Fruit fly (Drosophila melanogaster) whole organism, embryonic: ENCODE measurements around the gene CG10700.
A peak's percentile ranks its signal among the peaks of the same experiment; 100 is the strongest.

ENCODE experiments used
- B-H2 ChIP-seq: fragments of 200-800 bp; sonication (Bioruptor generic); optimal IDR thresholded peaks from 2 replicates; lab custom pipeline; 2018; ENCODE audit warnings: missing biosample characterization, mild to moderate bottlenecking, missing genetic modification characterization
- CG1024 ChIP-seq: fragments of 200-800 bp; sonication (Bioruptor generic); IDR thresholded peaks from 2 replicates; pipeline ENCODE4 v1.3.6; 2022; ENCODE audit warnings: missing biosample characterization, missing genetic modification characterization
- CG10565 ChIP-seq: fragments of 200-800 bp; sonication (Bioruptor generic); optimal IDR thresholded peaks from 3 replicates; lab custom pipeline; 2016; ENCODE audit warnings: missing biosample characterization, mild to moderate bottlenecking, missing genetic modification characterization
- CG11560 ChIP-seq: fragments of 200-800 bp; sonication (Bioruptor generic); IDR thresholded peaks from 3 replicates; pipeline ENCODE4 v1.3.6; 2022; ENCODE audit warnings: missing biosample characterization, missing genetic modification characterization
- CG11696 ChIP-seq: fragments of 200-800 bp; sonication (Bioruptor generic); IDR thresholded peaks from 2 replicates; pipeline ENCODE4 v1.3.6; 2022; ENCODE audit warnings: missing biosample characterization, missing genetic modification characterization
- CG16863 ChIP-seq: fragments of 200-800 bp; sonication (Bioruptor generic); optimal IDR thresholded peaks from 3 replicates; lab custom pipeline; 2016; ENCODE audit warnings: missing biosample characterization, missing genetic modification characterization
- CG2678 ChIP-seq: fragments of 200-800 bp; sonication (Bioruptor generic); optimal IDR thresholded peaks from 3 replicates; lab custom pipeline; 2019; ENCODE audit warnings: missing biosample characterization, mild to moderate bottlenecking, missing genetic modification characterization, moderate library complexity
- CG30431 ChIP-seq: fragments of 200-800 bp; sonication (Bioruptor generic); optimal IDR thresholded peaks from 2 replicates; lab custom pipeline; 2017; ENCODE audit warnings: missing biosample characterization, missing genetic modification characterization
- CG31365 ChIP-seq: fragments of 200-800 bp; sonication (Bioruptor generic); optimal IDR thresholded peaks from 2 replicates; lab custom pipeline; 2018; ENCODE audit warnings: missing biosample characterization, mild to moderate bottlenecking, missing genetic modification characterization
- CG33213 ChIP-seq: fragments of 200-800 bp; sonication (Bioruptor generic); optimal IDR thresholded peaks from 3 replicates; lab custom pipeline; 2016; ENCODE audit warnings: missing biosample characterization, missing genetic modification characterization
- CG34422 ChIP-seq: fragments of 200-800 bp; sonication (Bioruptor generic); IDR thresholded peaks from 3 replicates; pipeline ENCODE4 v1.3.6; 2022; ENCODE audit warnings: missing biosample characterization, missing genetic modification characterization
- CG5180 ChIP-seq: fragments of 200-800 bp; sonication (Bioruptor generic); optimal IDR thresholded peaks from 3 replicates; lab custom pipeline; 2017; ENCODE audit warnings: missing biosample characterization, missing genetic modification characterization, mild to moderate bottlenecking, moderate library complexity, missing genetic modification reagents
- CG6813 ChIP-seq: fragments of 200-800 bp; sonication (Bioruptor generic); optimal IDR thresholded peaks from 2 replicates; lab custom pipeline; 2017; ENCODE audit warnings: missing biosample characterization, missing genetic modification characterization, mild to moderate bottlenecking, moderate library complexity, missing genetic modification reagents
- CG6854 ChIP-seq: fragments of 200-800 bp; sonication (Bioruptor generic); optimal IDR thresholded peaks from 3 replicates; lab custom pipeline; 2017; ENCODE audit warnings: missing biosample characterization, mild to moderate bottlenecking, missing genetic modification characterization
- CG7556 ChIP-seq: fragments of 200-800 bp; sonication (Bioruptor generic); optimal IDR thresholded peaks from 2 replicates; lab custom pipeline; 2017; ENCODE audit warnings: missing biosample characterization, mild to moderate bottlenecking, missing genetic modification characterization
- CkIIα-i1 ChIP-seq: fragments of 200-800 bp; sonication (Bioruptor generic); IDR thresholded peaks from 2 replicates; pipeline ENCODE4 v1.3.6; 2022; ENCODE audit warnings: missing biosample characterization, missing genetic modification characterization
- E2f2 ChIP-seq: fragments of 200-800 bp; sonication (Bioruptor generic); IDR thresholded peaks from 2 replicates; pipeline ENCODE4 v1.3.6; 2022; ENCODE audit warnings: missing biosample characterization, missing genetic modification characterization
- Fer2 ChIP-seq: fragments of 200-800 bp; sonication (Bioruptor generic); optimal IDR thresholded peaks from 2 replicates; lab custom pipeline; 2018; ENCODE audit warnings: missing biosample characterization, mild to moderate bottlenecking, missing genetic modification characterization, moderate library complexity
- Fer3 ChIP-seq: fragments of 200-800 bp; sonication (Bioruptor generic); optimal IDR thresholded peaks from 2 replicates; lab custom pipeline; 2018; ENCODE audit warnings: missing biosample characterization, mild to moderate bottlenecking, missing genetic modification characterization, moderate library complexity
- Gug ChIP-seq: fragments of 200-800 bp; sonication (Bioruptor generic); IDR thresholded peaks from 4 replicates; pipeline ENCODE4 v1.3.6; 2022; ENCODE audit warnings: missing biosample characterization, missing genetic modification characterization
- HLH4C ChIP-seq: fragments of 200-800 bp; sonication (Bioruptor generic); IDR thresholded peaks from 3 replicates; pipeline ENCODE4 v1.3.6; 2022; ENCODE audit warnings: missing biosample characterization, missing genetic modification characterization; ENCODE audit not compliant: partially characterized antibody
- Hand ChIP-seq: fragments of 200-800 bp; sonication (Bioruptor generic); optimal IDR thresholded peaks from 2 replicates; lab custom pipeline; 2017; ENCODE audit warnings: mild to moderate bottlenecking, missing biosample characterization, missing genetic modification reagents, missing genetic modification characterization
- Hey ChIP-seq: fragments of 200-800 bp; sonication (Bioruptor generic); optimal IDR thresholded peaks from 3 replicates; lab custom pipeline; 2018; ENCODE audit warnings: missing biosample characterization, mild to moderate bottlenecking, missing genetic modification characterization
- Hr3 ChIP-seq: fragments of 200-800 bp; sonication (Bioruptor generic); optimal IDR thresholded peaks from 3 replicates; lab custom pipeline; 2016; ENCODE audit warnings: missing biosample characterization, missing genetic modification characterization
- Rfx ChIP-seq: fragments of 200-800 bp; sonication (Bioruptor generic); IDR thresholded peaks from 2 replicates; pipeline ENCODE4 v1.3.6; 2022; ENCODE audit warnings: missing biosample characterization, missing genetic modification characterization
- Stat92E ChIP-seq, 3 experiments: fragments of >200 bp in 2 of 3; fragments of 200-800 bp in 1 of 3; sonication (Bioruptor generic) in 1 of 3; optimal IDR thresholded peaks; 2 replicates each; lab custom pipeline; 2017 to 2019; ENCODE audit warnings: missing biosample characterization in 3 of 3, missing genetic modification characterization in 3 of 3, mild to moderate bottlenecking in 1 of 3, moderate library complexity in 1 of 3
- Xbp1 ChIP-seq: fragments of 200-800 bp; sonication (Bioruptor generic); optimal IDR thresholded peaks from 3 replicates; lab custom pipeline; 2016; ENCODE audit warnings: missing biosample characterization, mild to moderate bottlenecking, missing genetic modification characterization
- croc ChIP-seq: fragments of 200-800 bp; sonication (Bioruptor generic); conservative IDR thresholded peaks from 3 replicates; pipeline ENCODE4 v1.3.6; 2022; ENCODE audit warnings: missing biosample characterization, missing genetic modification characterization
- crol ChIP-seq: fragments of 200-800 bp; sonication (Bioruptor generic); IDR thresholded peaks from 2 replicates; pipeline ENCODE4 v1.3.6; 2022; ENCODE audit warnings: missing biosample characterization, missing genetic modification characterization
- dimm ChIP-seq: fragments of 200-800 bp; sonication (Bioruptor generic); IDR thresholded peaks from 2 replicates; pipeline ENCODE4 v1.3.6; 2022; ENCODE audit warnings: missing biosample characterization, missing genetic modification characterization
- dmrt11E ChIP-seq: fragments of 200-800 bp; sonication (Bioruptor generic); optimal IDR thresholded peaks from 3 replicates; lab custom pipeline; 2018; ENCODE audit warnings: missing biosample characterization, mild to moderate bottlenecking, missing genetic modification characterization, moderate library complexity
- en ChIP-seq: fragments of 200-800 bp; sonication (Bioruptor generic); optimal IDR thresholded peaks from 2 replicates; lab custom pipeline; 2016; ENCODE audit warnings: missing biosample characterization, missing genetic modification characterization
- gce ChIP-seq: fragments of 200-800 bp; sonication (Bioruptor generic); IDR thresholded peaks from 3 replicates; pipeline ENCODE4 v1.3.6; 2022; ENCODE audit warnings: missing biosample characterization, missing genetic modification characterization
- gfzf ChIP-seq: fragments of 200-800 bp; sonication (Bioruptor generic); optimal IDR thresholded peaks from 2 replicates; lab custom pipeline; 2016; ENCODE audit warnings: missing biosample characterization, mild to moderate bottlenecking, missing genetic modification characterization, moderate library complexity
- h ChIP-seq: fragments of >200 bp; optimal IDR thresholded peaks from 2 replicates; lab custom pipeline; 2017
- ham ChIP-seq: fragments of 200-800 bp; sonication (Bioruptor generic); IDR thresholded peaks from 2 replicates; pipeline ENCODE4 v1.3.6; 2022; ENCODE audit warnings: missing biosample characterization, missing genetic modification characterization
- hb ChIP-seq: fragments of 200-800 bp; sonication (Bioruptor generic); IDR thresholded peaks from 3 replicates; pipeline ENCODE4 v1.3.6; 2022; ENCODE audit warnings: missing biosample characterization, missing genetic modification characterization; ENCODE audit not compliant: partially characterized antibody
- lab ChIP-seq: fragments of 200-800 bp; sonication (Bioruptor generic); optimal IDR thresholded peaks from 3 replicates; lab custom pipeline; 2017; ENCODE audit warnings: missing biosample characterization, missing genetic modification characterization, mild to moderate bottlenecking, moderate library complexity, missing genetic modification reagents
- lola ChIP-seq, 3 experiments: fragments of >200 bp in 2 of 3; fragments of 200-800 bp in 1 of 3; sonication (Bioruptor generic) in 1 of 3; optimal IDR thresholded peaks; 2 replicates each; lab custom pipeline; 2017 to 2019; ENCODE audit warnings: missing biosample characterization in 3 of 3, missing genetic modification characterization in 3 of 3, mild to moderate bottlenecking in 1 of 3, moderate library complexity in 1 of 3
- nau ChIP-seq: fragments of 200-800 bp; sonication (Bioruptor generic); optimal IDR thresholded peaks from 3 replicates; lab custom pipeline; 2017; ENCODE audit warnings: missing biosample characterization, mild to moderate bottlenecking, missing genetic modification characterization, missing genetic modification reagents
- org-1 ChIP-seq: fragments of 200-800 bp; sonication (Bioruptor generic); optimal IDR thresholded peaks from 2 replicates; lab custom pipeline; 2017; ENCODE audit warnings: missing biosample characterization, missing genetic modification characterization
- pfk ChIP-seq: fragments of 200-800 bp; sonication (Bioruptor generic); optimal IDR thresholded peaks from 2 replicates; lab custom pipeline; 2018; ENCODE audit warnings: missing biosample characterization, mild to moderate bottlenecking, missing genetic modification characterization, moderate library complexity
- sc ChIP-seq, 3 experiments: fragments of >200 bp in 2 of 3; fragments of 200-800 bp in 1 of 3; sonication (Bioruptor generic) in 1 of 3; optimal IDR thresholded peaks; 2 replicates in 2 of 3; 3 replicates in 1 of 3; lab custom pipeline; 2017; ENCODE audit warnings: mild to moderate bottlenecking in 1 of 3, missing biosample characterization in 1 of 3, missing genetic modification characterization in 1 of 3, missing genetic modification reagents in 1 of 3
- sqz ChIP-seq: fragments of 200-800 bp; sonication (Bioruptor generic); optimal IDR thresholded peaks from 3 replicates; lab custom pipeline; 2018; ENCODE audit warnings: missing biosample characterization, mild to moderate bottlenecking, missing genetic modification characterization
- tio ChIP-seq: fragments of 200-800 bp; sonication (Bioruptor generic); optimal IDR thresholded peaks from 2 replicates; lab custom pipeline; 2017; ENCODE audit warnings: missing biosample characterization, missing genetic modification characterization, inconsistent platforms
- tna ChIP-seq: fragments of 200-800 bp; sonication (Bioruptor generic); IDR thresholded peaks from 2 replicates; pipeline ENCODE4 v1.3.6; 2022; ENCODE audit warnings: missing biosample characterization, missing genetic modification characterization; ENCODE audit not compliant: partially characterized antibody
- trh ChIP-seq: fragments of 200-800 bp; sonication (Bioruptor generic); optimal IDR thresholded peaks from 2 replicates; lab custom pipeline; 2016; ENCODE audit warnings: missing biosample characterization, missing genetic modification characterization
- vnd ChIP-seq: fragments of 200-800 bp; sonication (Bioruptor generic); IDR thresholded peaks from 3 replicates; pipeline ENCODE4 v1.3.6; 2022; ENCODE audit warnings: missing biosample characterization, missing genetic modification characterization; ENCODE audit not compliant: partially characterized antibody

Gene CG10700

dm6 chr2L:19051534-19052100, 27.2 kb downstream of the CG10700 start, which contains the start of gene Rpn3 (continued):
- peak; percentile 15 for TF ChIP-seq Hand (GFP tag; lab: Kevin White, UChicago)
- no peak for TF ChIP-seq CG31365 (tag; lab: Kevin White, UChicago)
- TF ChIP-seq CG1024 (GFP tag; lab: Robert Waterston, UW) = peak; percentile 70
- TF ChIP-seq CG16863 (GFP tag; lab: Kevin White, UChicago) = peak; percentile 79
- TF ChIP-seq Fer2 (tag; lab: Kevin White, UChicago) = peak; percentile 13
- TF ChIP-seq CG2678 (tag; lab: Kevin White, UChicago) = peak; percentile 83
- TF ChIP-seq Stat92E (GFP tag; optimal IDR thresholded peaks at IDR 0.05; lab: Kevin White, UChicago) = no peak
- peak; percentile 57; the same call in 3 of the 4 replicates for TF ChIP-seq Gug (GFP tag; lab: Robert Waterston, UW)
- TF ChIP-seq lola (GFP tag; optimal IDR thresholded peaks at IDR 0.05; lab: Kevin White, UChicago) = peak in 1 of 3 experiments; percentile 77
- TF ChIP-seq crol (GFP tag; lab: Robert Waterston, UW) = 0 out of 2 replicates have a peak, but pooled peaks have one; percentile 30
- no peak for TF ChIP-seq ham (GFP tag; lab: Robert Waterston, UW)
- TF ChIP-seq CG7556 (GFP tag; lab: Kevin White, UChicago) = peak; percentile 78
- TF ChIP-seq CG6854 (GFP tag; lab: Kevin White, UChicago) = peak; percentile 33
- TF ChIP-seq h = no peak
- TF ChIP-seq CG11696 (GFP tag; lab: Robert Waterston, UW) = peak; percentile 74
- peak; percentile 44 for TF ChIP-seq CG30431 (GFP tag; lab: Kevin White, UChicago)
- TF ChIP-seq org-1 = peak; percentile 32
- no peak for TF ChIP-seq Hey
- peak; percentile 82 for TF ChIP-seq dmrt11E (tag; lab: Kevin White, UChicago)
- TF ChIP-seq E2f2 (GFP tag; lab: Robert Waterston, UW) = peak; percentile 66
- no peak for TF ChIP-seq nau (GFP tag; lab: Kevin White, UChicago)
- peak; percentile 61 for TF ChIP-seq CG33213
- TF ChIP-seq en (GFP tag; lab: Kevin White, UChicago) = peak; percentile 56
- peak; percentile 49; the same call in 1 of the 2 replicates for TF ChIP-seq dimm (GFP tag; lab: Robert Waterston, UW)
- peak; percentile 88 for TF ChIP-seq lab (GFP tag; lab: Kevin White, UChicago)
- no peak for TF ChIP-seq CG10565 (GFP tag; lab: Kevin White, UChicago)
- peak; percentile 68; the same call in 2 of the 3 replicates for TF ChIP-seq hb
- peak; percentile 72 for TF ChIP-seq vnd
- TF ChIP-seq tio (GFP tag; lab: Kevin White, UChicago) = no peak
- no peak for TF ChIP-seq gfzf (GFP tag; lab: Kevin White, UChicago)
- peak; percentile 61 for TF ChIP-seq tna (GFP tag; lab: Robert Waterston, UW)
- TF ChIP-seq CG11560 (tag; lab: Robert Waterston, UW) = 0 out of 3 replicates have a peak, but pooled peaks have one; percentile 34
- TF ChIP-seq B-H2 (GFP tag; lab: Kevin White, UChicago) = peak; percentile 45
- peak; percentile 72 for TF ChIP-seq HLH4C
- TF ChIP-seq pfk (GFP tag; lab: Kevin White, UChicago) = no peak
- TF ChIP-seq Fer3 (tag; lab: Kevin White, UChicago) = peak; percentile 79
- no peak for TF ChIP-seq sc (optimal IDR thresholded peaks at IDR 0.05; lab: Kevin White, UChicago)
- peak; percentile 73 for TF ChIP-seq sc (GFP tag; optimal IDR thresholded peaks at IDR 0.05; lab: Kevin White, UChicago)
- TF ChIP-seq Hr3 = peak; percentile 86
- TF ChIP-seq CG34422 (GFP tag; lab: Robert Waterston, UW) = peak; percentile 83
- TF ChIP-seq croc (GFP tag; lab: Robert Waterston, UW) = peak; percentile 52
- TF ChIP-seq gce = 0 out of 3 replicates have a peak, but pooled peaks have one; percentile 33
- TF ChIP-seq Rfx = peak; percentile 86
- TF ChIP-seq CG5180 (GFP tag; lab: Kevin White, UChicago) = no peak
- TF ChIP-seq sqz (GFP tag; lab: Kevin White, UChicago) = no peak
- TF ChIP-seq CkIIα-i1 (GFP tag; lab: Robert Waterston, UW) = no peak
- peak; percentile 84 for TF ChIP-seq Xbp1
- peak; percentile 71 for TF ChIP-seq trh (GFP tag; lab: Kevin White, UChicago)
- TF ChIP-seq CG6813 = no peak
